Worm (Caenorhabditis elegans): Measurements from ENCODE around the gene F07D3.3.

DNA sequence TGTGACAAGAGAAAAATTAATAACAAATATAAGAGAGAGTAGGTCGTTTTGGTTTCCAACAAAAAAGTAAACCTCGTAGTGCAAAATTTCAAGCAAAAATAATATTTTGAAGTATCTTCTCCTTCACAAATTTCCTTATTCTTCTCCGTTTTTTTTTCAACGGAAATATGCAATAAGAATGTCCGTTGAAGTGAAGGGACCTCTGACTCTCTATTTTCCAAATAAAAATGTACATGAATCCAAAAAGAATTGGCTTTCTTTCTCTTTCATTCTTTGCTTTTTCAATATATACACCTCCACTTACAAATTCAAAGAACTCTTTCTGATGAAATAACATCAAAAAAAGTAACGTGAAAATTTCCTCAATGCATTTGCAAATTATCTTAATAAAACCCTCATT is 45.9 kb downstream of the F07D3.3 start, which contains the start of gene F36D4.1:
- TF ChIP-seq F13H6.1 (tag; optimal IDR thresholded peaks at IDR 0.05): no peak
- TF ChIP-seq ama-1 (optimal IDR thresholded peaks at IDR 0.05): no peak
- TF ChIP-seq ets-4 (tag; optimal IDR thresholded peaks at IDR 0.05): no peak
- no peak for TF ChIP-seq nfya-1 (tag; optimal IDR thresholded peaks at IDR 0.05)
- TF ChIP-seq unc-55 (GFP tag; optimal IDR thresholded peaks at IDR 0.05): no peak
- TF ChIP-seq lin-11 (tag; optimal IDR thresholded peaks at IDR 0.05): no peak
- no peak for TF ChIP-seq C08G9.2 (tag; optimal IDR thresholded peaks at IDR 0.05)
- TF ChIP-seq K02D7.2 (tag; optimal IDR thresholded peaks at IDR 0.05): no peak
- TF ChIP-seq zip-5 (tag; optimal IDR thresholded peaks at IDR 0.05): no peak

All from whole organism, late embryonic.